In the genomic region with DNA sequence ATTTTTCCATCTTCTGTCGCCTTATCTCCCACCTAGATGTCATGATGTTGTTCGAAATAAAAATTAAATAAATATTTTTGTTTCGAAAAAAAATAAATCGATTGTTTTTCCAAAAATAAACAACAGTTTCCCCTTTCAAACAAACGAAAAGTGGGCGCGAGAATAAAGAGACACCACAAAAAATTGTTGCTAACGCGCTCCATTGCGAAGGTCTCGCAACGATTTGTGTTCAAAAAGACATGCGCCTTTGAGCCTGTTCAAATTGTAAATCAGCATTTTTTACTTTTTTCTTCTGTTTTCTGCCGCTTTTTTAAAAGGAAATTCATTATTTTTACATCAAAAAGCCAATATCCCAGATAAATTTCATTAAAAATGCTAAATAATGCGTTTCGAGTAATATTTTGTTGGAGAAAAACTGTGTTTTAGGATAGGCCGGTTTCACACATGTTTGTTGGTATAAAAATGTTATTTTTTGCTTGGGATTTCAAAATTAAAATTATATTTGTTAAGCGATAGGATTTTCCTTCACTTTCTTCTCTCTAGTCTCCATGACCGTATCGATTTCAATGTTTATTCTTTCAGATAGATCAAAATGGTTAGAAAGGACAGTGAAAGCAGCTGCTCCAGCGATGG, we compare ENCODE assay signal across 2 worm cellular contexts.
TF ChIP-seq lines count a peak whose summit lies in the region.

A gene (plus strand): TSS at position 583 of the 633 bp plus-strand sequence.

TF ChIP-seq in whole organism, L1 larva, 84 proteins besides CTCF, POLR2A, EP300 and RAD21 (continued from another document):
- TF ChIP-seq fkh-4 (tag; optimal IDR thresholded peaks at IDR 0.05; lab: Kevin White, UChicago; ENCODE audit: borderline replicate concordance) (no peak), xbp-1 (tag; optimal IDR thresholded peaks at IDR 0.05; lab: Kevin White, UChicago) (peak; percentile 92), lin-15B (tag; optimal IDR thresholded peaks at IDR 0.05; lab: Kevin White, UChicago) (peak; percentile 99), snpc-4 (tag; optimal IDR thresholded peaks at IDR 0.05; lab: Kevin White, UChicago) (peak; percentile 76), sup-37 (GFP tag; optimal IDR thresholded peaks at IDR 0.05; lab: Kevin White, UChicago) (no peak), ztf-11 (tag; optimal IDR thresholded peaks at IDR 0.05; lab: Kevin White, UChicago) (peak in 1 of 2 experiments; percentile 78), fkh-10 (GFP tag; optimal IDR thresholded peaks at IDR 0.05; lab: Kevin White, UChicago) (peak; percentile 69), unc-130 (tag; optimal IDR thresholded peaks at IDR 0.05; lab: Kevin White, UChicago) (peak; percentile 98), nhr-84 (tag; optimal IDR thresholded peaks at IDR 0.05; lab: Kevin White, UChicago) (no peak), mab-9 (GFP tag; IDR thresholded peaks at IDR 0.05; lab: Robert Waterston, UW) (peak; percentile 82), efl-3 (GFP tag; optimal IDR thresholded peaks at IDR 0.05; lab: Kevin White, UChicago) (no peak), swsn-7 (tag; optimal IDR thresholded peaks at IDR 0.05; lab: Kevin White, UChicago) (peak; percentile 93), ztf-4 (tag; optimal IDR thresholded peaks at IDR 0.05; lab: Kevin White, UChicago) (peak; percentile 80), lin-14 (GFP tag; optimal IDR thresholded peaks at IDR 0.05; lab: Kevin White, UChicago) (peak; percentile 95), jun-1 (tag; optimal IDR thresholded peaks at IDR 0.05; lab: Kevin White, UChicago) (peak; percentile 87), nhr-28 (tag; optimal IDR thresholded peaks at IDR 0.05; lab: Kevin White, UChicago) (no peak), fos-1 (tag; optimal IDR thresholded peaks at IDR 0.05; lab: Kevin White, UChicago) (peak; percentile 90), lsy-2 (tag; optimal IDR thresholded peaks at IDR 0.05; lab: Kevin White, UChicago) (peak; percentile 96 to 97), ets-5 (GFP tag; IDR thresholded peaks at IDR 0.05; lab: Robert Waterston, UW) (no peak), alr-1 (tag; optimal IDR thresholded peaks at IDR 0.05; lab: Kevin White, UChicago; ENCODE audit: borderline replicate concordance) (no peak), ces-1 (GFP tag; optimal IDR thresholded peaks at IDR 0.05; lab: Kevin White, UChicago) (no peak), ama-1 (optimal IDR thresholded peaks at IDR 0.05; lab: Kevin White, UChicago) (peak; percentile 84), unc-98 (GFP tag; IDR thresholded peaks at IDR 0.05; lab: Robert Waterston, UW) (no peak; the same call in 1 of the 2 replicates), mef-2 (tag; optimal IDR thresholded peaks at IDR 0.05; lab: Kevin White, UChicago) (peak; percentile 35), elt-2 (tag; optimal IDR thresholded peaks at IDR 0.05; lab: Kevin White, UChicago) (peak; percentile 40), nhr-77 (tag; optimal IDR thresholded peaks at IDR 0.05; lab: Kevin White, UChicago) (peak; percentile 96), isw-1 (GFP tag; IDR thresholded peaks at IDR 0.05; lab: Robert Waterston, UW) (peak; percentile 93), sptf-1 (tag; optimal IDR thresholded peaks at IDR 0.05; lab: Kevin White, UChicago) (no peak)
TF ChIP-seq in whole organism, L1 larva: peak in this region for 60.

TF ChIP-seq in whole organism, young adult, 124 proteins besides CTCF, POLR2A, EP300 and RAD21 (continued from another document):
- peak; percentile 60 to 70 for TF ChIP-seq let-607 (tag; optimal IDR thresholded peaks at IDR 0.05; lab: Kevin White, UChicago)
- TF ChIP-seq Y56A3A.18 (GFP tag; IDR thresholded peaks at IDR 0.05; lab: Robert Waterston, UW): no peak
- TF ChIP-seq ekl-4 (GFP tag; IDR thresholded peaks at IDR 0.05; lab: Robert Waterston, UW): peak; percentile 74
- peak; percentile 2 for TF ChIP-seq ztf-26 (tag; optimal IDR thresholded peaks at IDR 0.05; lab: Kevin White, UChicago)
- peak; percentile 89 for TF ChIP-seq lir-1 (GFP tag; conservative IDR thresholded peaks at IDR 0.05; lab: Robert Waterston, UW)
- peak; percentile 44; the same call in 1 of the 2 replicates for TF ChIP-seq lin-26 (GFP tag; IDR thresholded peaks at IDR 0.05; lab: Robert Waterston, UW)
- peak; percentile 85 for TF ChIP-seq Y67H2A.10 (GFP tag; conservative IDR thresholded peaks at IDR 0.05; lab: Robert Waterston, UW)
- TF ChIP-seq ceh-58 (GFP tag; IDR thresholded peaks at IDR 0.05; lab: Robert Waterston, UW): no peak
- peak; percentile 88; the same call in 1 of the 2 replicates for TF ChIP-seq let-526 (GFP tag; IDR thresholded peaks at IDR 0.05; lab: Robert Waterston, UW)
- no peak for TF ChIP-seq cebp-2 (GFP tag; IDR thresholded peaks at IDR 0.05; lab: Robert Waterston, UW)
- TF ChIP-seq xnd-1 (tag; optimal IDR thresholded peaks at IDR 0.05; lab: Kevin White, UChicago): peak; percentile 61
- TF ChIP-seq lsy-27 (tag; optimal IDR thresholded peaks at IDR 0.05; lab: Kevin White, UChicago; ENCODE audit: borderline replicate concordance, insufficient read depth): no peak
- no peak for TF ChIP-seq F57A8.1 (GFP tag; optimal IDR thresholded peaks at IDR 0.05; lab: Kevin White, UChicago)
- TF ChIP-seq atf-7 (tag; optimal IDR thresholded peaks at IDR 0.05; lab: Kevin White, UChicago): peak; percentile 14
- TF ChIP-seq T07F8.4 (tag; optimal IDR thresholded peaks at IDR 0.05; lab: Kevin White, UChicago): peak; percentile 20
- TF ChIP-seq repo-1 (tag; optimal IDR thresholded peaks at IDR 0.05; lab: Kevin White, UChicago): no peak
- peak; percentile 60 for TF ChIP-seq snpc-4 (GFP tag; optimal IDR thresholded peaks at IDR 0.05; lab: Kevin White, UChicago)
- TF ChIP-seq snpc-4 (tag; optimal IDR thresholded peaks at IDR 0.05; lab: Kevin White, UChicago): peak; percentile 54 to 85 (median 80)
- TF ChIP-seq athp-1 (tag; optimal IDR thresholded peaks at IDR 0.05; lab: Kevin White, UChicago): peak; percentile 89
- TF ChIP-seq rcor-1 (GFP tag; IDR thresholded peaks at IDR 0.05; lab: Robert Waterston, UW): peak; percentile 89
- no peak for TF ChIP-seq F37B4.10 (GFP tag; IDR thresholded peaks at IDR 0.05; lab: Robert Waterston, UW)
- TF ChIP-seq nhr-120 (GFP tag; IDR thresholded peaks at IDR 0.05; lab: Robert Waterston, UW): no peak
- no peak for TF ChIP-seq T26A5.8 (tag; optimal IDR thresholded peaks at IDR 0.05; lab: Kevin White, UChicago)
- peak; percentile 99 for TF ChIP-seq attf-5 (GFP tag; optimal IDR thresholded peaks at IDR 0.05; lab: Kevin White, UChicago)
- TF ChIP-seq B0336.3 (GFP tag; IDR thresholded peaks at IDR 0.05; lab: Robert Waterston, UW): peak; percentile 90
- TF ChIP-seq pbrm-1 (GFP tag; IDR thresholded peaks at IDR 0.05; lab: Robert Waterston, UW): peak; percentile 91
- TF ChIP-seq aptf-2 (GFP tag; conservative IDR thresholded peaks at IDR 0.05; lab: Robert Waterston, UW): peak; percentile 62; the same call in 1 of the 2 replicates
- TF ChIP-seq hlh-26 (GFP tag; conservative IDR thresholded peaks at IDR 0.05; lab: Robert Waterston, UW): no peak
- TF ChIP-seq hsf-1 (GFP tag; IDR thresholded peaks at IDR 0.05; lab: Robert Waterston, UW): peak; percentile 61; the same call in 1 of the 2 replicates
- TF ChIP-seq cebp-1 (GFP tag; IDR thresholded peaks at IDR 0.05; lab: Robert Waterston, UW): peak; percentile 28; the same call in 1 of the 2 replicates
- peak; percentile 85 for TF ChIP-seq cebp-1 (tag; optimal IDR thresholded peaks at IDR 0.05; lab: Kevin White, UChicago)
- TF ChIP-seq F57C9.4 (tag; optimal IDR thresholded peaks at IDR 0.05; lab: Kevin White, UChicago): no peak
- TF ChIP-seq K12H6.12 (tag; optimal IDR thresholded peaks at IDR 0.05; lab: Kevin White, UChicago): peak; percentile 82
- peak; percentile 67 for TF ChIP-seq Y53F4B.3 (GFP tag; IDR thresholded peaks at IDR 0.05; lab: Robert Waterston, UW)
- 0 out of 2 replicates have a peak, but pooled peaks have one; percentile 53 for TF ChIP-seq ztf-25 (GFP tag; IDR thresholded peaks at IDR 0.05; lab: Robert Waterston, UW)
- peak; percentile 91 for TF ChIP-seq nhr-80 (tag; optimal IDR thresholded peaks at IDR 0.05; lab: Kevin White, UChicago)
